Fruit fly (Drosophila melanogaster) whole organism: ENCODE results near the gene CG10222.

Source experiments
- CG8478 ChIP-seq: fragments of >200 bp; optimal IDR thresholded peaks from 2 replicates; lab custom pipeline; 2018; ENCODE audit warnings: inconsistent platforms
- Dll ChIP-seq: fragments of >200 bp; optimal IDR thresholded peaks from 2 replicates; lab custom pipeline; 2017
- EcR ChIP-seq, 2 experiments: fragments of >200 bp; optimal IDR thresholded peaks; 2 replicates each; lab custom pipeline; 2017; ENCODE audit warnings: missing biosample characterization in 2 of 2, missing genetic modification characterization in 2 of 2, missing genetic modification reagents in 2 of 2
- pan ChIP-seq: fragments of >200 bp; optimal IDR thresholded peaks from 2 replicates; lab custom pipeline; 2017
- psq ChIP-seq: fragments of >200 bp; optimal IDR thresholded peaks from 2 replicates; lab custom pipeline; 2017
- usp ChIP-seq: fragments of >200 bp; optimal IDR thresholded peaks from 2 replicates; lab custom pipeline; 2017; ENCODE audit warnings: missing biosample characterization, missing genetic modification characterization, mixed read lengths

DNA sequence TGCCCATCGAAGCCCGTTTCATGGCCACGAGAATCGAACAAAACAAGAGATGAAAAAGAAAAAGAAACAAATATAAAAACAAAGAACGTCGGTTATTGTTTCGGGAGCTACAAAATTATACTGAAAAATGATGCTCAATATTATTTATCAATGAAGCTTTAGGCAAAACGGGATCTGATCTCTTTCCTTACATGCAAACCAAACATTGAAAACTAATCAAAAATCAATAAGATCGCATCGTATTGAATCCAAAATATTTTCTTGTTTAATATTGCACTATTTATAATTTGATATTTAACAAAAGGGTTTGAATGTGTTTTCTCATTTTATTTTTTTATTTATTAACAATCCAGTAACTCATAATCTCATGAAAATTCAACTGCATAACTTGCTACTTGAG lies 13.3 kb upstream of the CG10222 start, which contains the start of gene CG14106:
- TF ChIP-seq psq (lab: Kevin White, UChicago): no peak
- no peak for TF ChIP-seq pan (lab: Kevin White, UChicago)
- TF ChIP-seq usp (GFP tag; lab: Kevin White, UChicago): no peak
- no peak for TF ChIP-seq CG8478 (lab: Kevin White, UChicago)
- no peak for TF ChIP-seq EcR (GFP tag; optimal IDR thresholded peaks at IDR 0.05; lab: Kevin White, UChicago)
- no peak for TF ChIP-seq Dll (lab: Kevin White, UChicago)
